Worm (Caenorhabditis elegans): ENCODE results near the gene srd-41.

DNA sequence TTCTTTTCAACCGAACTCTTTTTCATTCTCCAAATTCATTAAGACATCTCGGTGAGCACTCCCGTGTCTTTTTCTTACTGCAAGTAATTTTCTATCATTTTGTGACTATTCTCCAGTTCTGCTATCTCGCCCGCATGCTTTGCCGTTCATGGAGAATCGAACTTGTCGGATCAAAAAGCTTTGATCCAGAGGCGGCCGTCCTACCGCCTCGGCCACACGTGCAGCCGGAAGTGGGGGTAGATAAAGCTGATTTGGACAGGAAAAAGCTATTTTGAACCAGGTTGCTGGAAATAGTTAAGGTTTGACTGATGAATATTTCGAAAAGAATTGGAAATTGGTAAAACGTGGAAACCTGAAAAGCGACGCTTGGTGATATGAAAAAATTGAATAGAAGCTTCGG, 22.3 kb upstream of the srd-41 start:
- TF ChIP-seq ceh-83 (GFP tag; optimal IDR thresholded peaks at IDR 0.05) (no peak), nhr-12 (tag; optimal IDR thresholded peaks at IDR 0.05) (no peak)
